Fruit fly (Drosophila melanogaster) whole organism, adult: ENCODE measurements around the gene PGRP-SB2.

Experiments used
- CG11617 ChIP-seq: fragments of 200-800 bp; sonication (Bioruptor generic); optimal IDR thresholded peaks from 2 replicates; lab custom pipeline; 2017; ENCODE audit warnings: mild to moderate bottlenecking, missing biosample characterization, missing genetic modification reagents, missing genetic modification characterization
- CG12768 ChIP-seq: fragments of 200-800 bp; sonication (Bioruptor generic); optimal IDR thresholded peaks from 2 replicates; lab custom pipeline; 2017; ENCODE audit warnings: missing biosample characterization, missing genetic modification characterization, mild to moderate bottlenecking, moderate library complexity, missing genetic modification reagents
- CG14711 ChIP-seq: fragments of 200-800 bp; sonication (Bioruptor generic); optimal IDR thresholded peaks from 2 replicates; lab custom pipeline; 2018; ENCODE audit warnings: missing biosample characterization, mild to moderate bottlenecking, missing genetic modification characterization, moderate library complexity
- CG1620 ChIP-seq: fragments of 200-800 bp; sonication (Bioruptor generic); optimal IDR thresholded peaks from 2 replicates; lab custom pipeline; 2016; ENCODE audit warnings: missing biosample characterization, missing genetic modification characterization
- CG33017 ChIP-seq: fragments of 200-800 bp; sonication (Bioruptor generic); optimal IDR thresholded peaks from 2 replicates; lab custom pipeline; 2018; ENCODE audit warnings: missing biosample characterization, mild to moderate bottlenecking, missing genetic modification characterization, moderate library complexity
- CG5204 ChIP-seq: fragments of 200-800 bp; sonication (Bioruptor generic); optimal IDR thresholded peaks from 2 replicates; lab custom pipeline; 2016; ENCODE audit warnings: missing biosample characterization, missing genetic modification characterization
- CG7045 ChIP-seq: fragments of 200-800 bp; sonication (Bioruptor generic); optimal IDR thresholded peaks from 2 replicates; lab custom pipeline; 2017; ENCODE audit warnings: missing biosample characterization, mild to moderate bottlenecking, missing genetic modification characterization
- CG7101 ChIP-seq: fragments of 200-800 bp; sonication (Bioruptor generic); optimal IDR thresholded peaks from 2 replicates; lab custom pipeline; 2018; ENCODE audit warnings: missing biosample characterization, mild to moderate bottlenecking, missing genetic modification characterization, moderate library complexity
- Clk ChIP-seq: fragments of 200-800 bp; sonication (Bioruptor generic); optimal IDR thresholded peaks from 2 replicates; lab custom pipeline; 2017; ENCODE audit warnings: missing biosample characterization, missing genetic modification characterization
- Crg-1 ChIP-seq: fragments of 200-800 bp; sonication (Bioruptor generic); optimal IDR thresholded peaks from 2 replicates; lab custom pipeline; 2016; ENCODE audit warnings: missing biosample characterization, missing genetic modification characterization
- Hr96 ChIP-seq: fragments of 200-800 bp; sonication (Bioruptor generic); optimal IDR thresholded peaks from 2 replicates; lab custom pipeline; 2016; ENCODE audit warnings: missing biosample characterization, missing genetic modification characterization
- Mnt ChIP-seq: fragments of 200-800 bp; sonication (Bioruptor generic); optimal IDR thresholded peaks from 2 replicates; lab custom pipeline; 2016; ENCODE audit warnings: missing biosample characterization, mild to moderate bottlenecking, missing genetic modification characterization
- bab1 ChIP-seq: fragments of 200-800 bp; sonication (Bioruptor generic); optimal IDR thresholded peaks from 3 replicates; lab custom pipeline; 2019; ENCODE audit warnings: missing biosample characterization, mild to moderate bottlenecking, missing genetic modification characterization, moderate library complexity
- cic ChIP-seq: fragments of 200-800 bp; sonication (Bioruptor generic); optimal IDR thresholded peaks from 2 replicates; lab custom pipeline; 2017; ENCODE audit warnings: missing biosample characterization, mild to moderate bottlenecking, missing genetic modification characterization, moderate library complexity
- cnc ChIP-seq, 2 experiments: fragments of >200 bp; optimal IDR thresholded peaks; 2 replicates each; lab custom pipeline; 2017
- kay ChIP-seq: fragments of 200-800 bp; sonication (Bioruptor generic); peaks from one replicate; lab custom pipeline; 2016; ENCODE audit warnings: missing biosample characterization, missing genetic modification characterization, borderline replicate concordance
- ovo ChIP-seq: fragments of 200-800 bp; sonication (Bioruptor generic); optimal IDR thresholded peaks from 2 replicates; lab custom pipeline; 2016; ENCODE audit warnings: missing biosample characterization, missing genetic modification characterization
- pad ChIP-seq: fragments of 200-800 bp; sonication (Bioruptor generic); optimal IDR thresholded peaks from 3 replicates; lab custom pipeline; 2017; ENCODE audit warnings: missing biosample characterization, missing genetic modification characterization, mild to moderate bottlenecking, moderate library complexity, missing genetic modification reagents
- tj ChIP-seq: fragments of 200-800 bp; sonication (Bioruptor generic); optimal IDR thresholded peaks from 3 replicates; lab custom pipeline; 2017; ENCODE audit warnings: missing biosample characterization, mild to moderate bottlenecking, missing genetic modification characterization, moderate library complexity
- toe ChIP-seq: fragments of 200-800 bp; sonication (Bioruptor generic); optimal IDR thresholded peaks from 2 replicates; lab custom pipeline; 2016; ENCODE audit warnings: missing biosample characterization, missing genetic modification characterization

The PGRP-SB2 gene

DNA sequence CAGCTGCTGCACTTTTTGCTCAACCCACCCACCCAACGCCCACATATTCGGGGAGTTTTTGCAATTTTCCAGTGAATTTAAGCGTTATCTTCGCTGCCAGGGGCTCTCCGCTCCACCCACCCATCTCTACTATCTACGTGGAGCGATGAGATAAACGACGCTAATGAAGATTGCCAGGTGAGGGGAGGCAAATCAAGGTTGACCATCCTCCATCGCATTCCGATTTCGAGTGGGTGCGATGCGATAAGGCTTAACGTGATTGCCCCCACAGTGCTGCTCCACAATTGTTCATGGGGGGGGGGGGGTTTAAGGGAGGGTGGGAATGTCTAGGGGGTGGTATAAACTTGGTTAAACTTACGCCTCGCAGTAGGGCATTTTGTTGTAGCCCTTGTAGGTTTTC, 32.5 kb upstream of the PGRP-SB2 start:
- TF ChIP-seq cic (GFP tag; lab: Kevin White, UChicago) (peak; percentile 83), CG5204 (no peak), pad (peak; percentile 95), cnc (optimal IDR thresholded peaks at IDR 0.05; lab: Kevin White, UChicago) (no peak)

dm6 chr3L:16695076-16695847, 31.1 kb upstream of the PGRP-SB2 start:
- TF ChIP-seq CG14711 (no peak), cic (GFP tag; lab: Kevin White, UChicago) (no peak), CG1620 (GFP tag; lab: Kevin White, UChicago) (no peak), tj (GFP tag; lab: Kevin White, UChicago) (no peak), cnc (optimal IDR thresholded peaks at IDR 0.05; lab: Kevin White, UChicago) (no peak), Clk (no peak)

dm6 chr3L:16697069-16697468, 29.3 kb upstream of the PGRP-SB2 start:
- peak; percentile 8 for TF ChIP-seq CG14711
- TF ChIP-seq kay (GFP tag; lab: Kevin White, UChicago), result peak; percentile 28
- no peak for TF ChIP-seq Hr96 (GFP tag; lab: Kevin White, UChicago)
- no peak for TF ChIP-seq CG7045 (GFP tag; lab: Kevin White, UChicago)
- no peak for TF ChIP-seq CG33017
- TF ChIP-seq CG5204, result no peak
- TF ChIP-seq tj (GFP tag; lab: Kevin White, UChicago), result no peak
- no peak for TF ChIP-seq Crg-1 (GFP tag; lab: Kevin White, UChicago)
- no peak for TF ChIP-seq toe (GFP tag; lab: Kevin White, UChicago)

- TF ChIP-seq Mnt (GFP tag; lab: Kevin White, UChicago) (no peak), ovo (GFP tag; lab: Kevin White, UChicago) (no peak), tj (GFP tag; lab: Kevin White, UChicago) (no peak), Crg-1 (GFP tag; lab: Kevin White, UChicago) (no peak), CG7101 (no peak), CG14711 (no peak), Hr96 (GFP tag; lab: Kevin White, UChicago) (no peak), cic (GFP tag; lab: Kevin White, UChicago) (no peak), bab1 (GFP tag; lab: Kevin White, UChicago) (no peak), pad (no peak)
These were observed 28.3 kb upstream of the PGRP-SB2 start for dm6 chr3L:16698089-16698488.

- TF ChIP-seq tj (GFP tag; lab: Kevin White, UChicago), result no peak
These were observed 26.9 kb upstream of the PGRP-SB2 start for dm6 chr3L:16699292-16700026.

DNA sequence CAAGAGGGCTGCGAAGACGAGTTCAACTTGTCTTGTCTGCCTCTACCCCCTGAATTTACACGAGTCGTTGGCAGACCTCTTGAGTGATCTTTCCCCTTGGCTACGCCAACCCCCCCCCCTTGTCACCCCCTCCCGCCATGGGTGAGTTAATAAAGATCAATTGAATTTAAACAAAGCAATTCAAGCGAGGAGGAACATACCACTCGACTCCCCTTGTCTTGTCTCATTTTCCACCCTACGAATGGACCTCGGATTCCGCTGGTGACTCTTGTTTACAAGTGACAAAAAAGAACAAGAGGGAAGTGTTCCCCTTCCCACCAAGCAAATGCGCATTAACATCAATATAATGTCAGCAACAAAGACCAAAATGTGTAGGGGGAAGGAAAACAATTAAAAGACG, 23.5 kb upstream of the PGRP-SB2 start:
- TF ChIP-seq Mnt (GFP tag; lab: Kevin White, UChicago), result no peak
- TF ChIP-seq CG12768 (GFP tag; lab: Kevin White, UChicago), result no peak

DNA sequence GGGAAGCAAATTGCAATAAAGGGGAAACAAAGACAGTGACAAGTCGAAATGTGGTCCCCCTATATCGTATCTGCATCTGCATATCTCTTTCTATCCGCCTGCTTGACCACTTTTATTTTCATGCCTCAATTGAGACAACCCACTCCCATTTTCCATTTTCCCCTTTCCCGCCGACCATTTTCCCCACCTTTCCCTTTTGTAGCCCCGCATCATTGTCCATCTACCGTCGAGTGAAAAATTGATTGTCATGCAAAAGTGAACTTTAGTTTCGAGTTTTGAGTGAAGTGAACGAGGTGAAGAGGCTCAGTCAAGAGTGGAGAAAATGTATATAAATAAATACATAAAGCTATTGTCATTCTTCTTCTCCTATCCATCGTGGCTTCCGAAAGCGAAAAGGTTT, 22.1 kb upstream of the PGRP-SB2 start:
- TF ChIP-seq tj (GFP tag; lab: Kevin White, UChicago) (peak; percentile 6), CG12768 (GFP tag; lab: Kevin White, UChicago) (no peak), toe (GFP tag; lab: Kevin White, UChicago) (no peak)

DNA sequence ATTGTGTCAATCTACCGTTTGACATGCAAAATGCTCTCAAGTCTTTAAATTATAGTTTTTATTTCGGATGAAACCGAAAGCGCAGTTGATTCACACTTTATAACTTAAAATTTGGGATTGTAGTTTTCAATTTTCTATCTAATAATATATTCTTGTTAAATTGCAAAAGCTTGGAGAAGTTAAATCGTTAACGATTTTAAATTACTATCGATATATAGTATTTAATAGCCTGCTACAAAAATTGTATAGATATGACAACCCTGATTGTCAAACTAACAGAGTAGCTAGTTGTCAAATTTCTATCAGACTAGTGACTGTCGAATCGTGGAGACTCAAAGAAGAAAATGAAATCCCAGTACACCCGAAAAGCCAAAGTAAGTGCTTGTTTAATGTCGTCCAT, 21.7 kb upstream of the PGRP-SB2 start, which contains the start of gene CG9692:
Gene CG9692 (plus strand): TSS at position 301 of the 400 bp plus-strand sequence.
- TF ChIP-seq cnc (optimal IDR thresholded peaks at IDR 0.05; lab: Kevin White, UChicago), result no peak
- TF ChIP-seq kay (GFP tag; lab: Kevin White, UChicago), result peak; percentile 84

DNA sequence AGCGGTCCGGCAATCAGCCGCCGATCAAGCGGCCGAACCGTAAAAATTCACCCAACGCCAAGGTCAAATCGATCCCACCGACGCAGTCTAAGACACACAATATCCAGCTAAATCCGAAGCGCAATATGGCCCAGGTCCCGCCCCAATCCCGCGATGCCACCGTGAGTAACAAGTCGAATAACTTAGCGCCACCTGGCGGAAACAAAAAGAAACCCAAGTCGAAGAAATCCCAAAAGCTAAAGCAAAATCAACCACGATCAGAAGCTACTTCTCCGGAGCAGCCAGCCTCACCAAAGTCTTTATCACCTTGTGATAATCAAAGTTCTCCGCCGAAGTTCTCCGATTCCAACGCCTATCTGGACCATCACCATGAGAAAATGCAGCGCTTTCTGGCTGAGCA, 20.7 kb upstream of the PGRP-SB2 start:
- TF ChIP-seq Crg-1 (GFP tag; lab: Kevin White, UChicago) (no peak), ovo (GFP tag; lab: Kevin White, UChicago) (no peak), cic (GFP tag; lab: Kevin White, UChicago) (no peak), CG1620 (GFP tag; lab: Kevin White, UChicago) (no peak), Clk (no peak), toe (GFP tag; lab: Kevin White, UChicago) (no peak), CG11617 (no peak), CG7045 (GFP tag; lab: Kevin White, UChicago) (no peak), kay (GFP tag; lab: Kevin White, UChicago) (no peak), CG14711 (no peak), CG33017 (no peak), cnc (optimal IDR thresholded peaks at IDR 0.05; lab: Kevin White, UChicago) (no peak)
